Worm (Caenorhabditis elegans) whole organism, late embryonic: ENCODE measurements around the gene C37H5.14.

Experiments
- ama-1 ChIP-seq: fragments of 150-350 bp; optimal IDR thresholded peaks from 2 replicates; lab custom pipeline; 2014
- ceh-24 ChIP-seq: sonication (generic microtip); optimal IDR thresholded peaks from 2 replicates; lab custom pipeline; 2016; ENCODE audit warnings: mild to moderate bottlenecking, missing genetic modification characterization, missing compliant biosample characterization
- ceh-31 ChIP-seq: sonication (generic microtip); optimal IDR thresholded peaks from 2 replicates; lab custom pipeline; 2016; ENCODE audit warnings: missing genetic modification characterization, missing compliant biosample characterization
- dve-1 ChIP-seq: sonication (generic microtip); optimal IDR thresholded peaks from 2 replicates; lab custom pipeline; 2017; ENCODE audit warnings: antibody characterized with exemption, mild to moderate bottlenecking, missing genetic modification characterization, missing compliant biosample characterization
- nfya-1 ChIP-seq: sonication (generic microtip); optimal IDR thresholded peaks from 2 replicates; lab custom pipeline; 2017; ENCODE audit warnings: missing genetic modification characterization, mild to moderate bottlenecking, missing compliant biosample characterization, antibody characterized with exemption, moderate library complexity
- odd-2 ChIP-seq: sonication (generic microtip); optimal IDR thresholded peaks from 2 replicates; lab custom pipeline; 2017; ENCODE audit warnings: antibody characterized with exemption, mild to moderate bottlenecking, missing genetic modification characterization, missing compliant biosample characterization
- pha-4 ChIP-seq: fragments of 150-350 bp; optimal IDR thresholded peaks from 2 replicates; lab custom pipeline; 2018; ENCODE audit warnings: missing biosample characterization, missing genetic modification reagents, missing genetic modification characterization
- pqm-1 ChIP-seq: sonication (generic microtip); optimal IDR thresholded peaks from 2 replicates; lab custom pipeline; 2016; ENCODE audit warnings: missing genetic modification characterization, missing compliant biosample characterization
- tbx-2 ChIP-seq: sonication (generic microtip); optimal IDR thresholded peaks from 2 replicates; lab custom pipeline; 2016; ENCODE audit warnings: missing genetic modification characterization, missing compliant biosample characterization
- zip-5 ChIP-seq: sonication (generic microtip); optimal IDR thresholded peaks from 2 replicates; lab custom pipeline; 2016; ENCODE audit warnings: missing genetic modification characterization, missing compliant biosample characterization

DNA sequence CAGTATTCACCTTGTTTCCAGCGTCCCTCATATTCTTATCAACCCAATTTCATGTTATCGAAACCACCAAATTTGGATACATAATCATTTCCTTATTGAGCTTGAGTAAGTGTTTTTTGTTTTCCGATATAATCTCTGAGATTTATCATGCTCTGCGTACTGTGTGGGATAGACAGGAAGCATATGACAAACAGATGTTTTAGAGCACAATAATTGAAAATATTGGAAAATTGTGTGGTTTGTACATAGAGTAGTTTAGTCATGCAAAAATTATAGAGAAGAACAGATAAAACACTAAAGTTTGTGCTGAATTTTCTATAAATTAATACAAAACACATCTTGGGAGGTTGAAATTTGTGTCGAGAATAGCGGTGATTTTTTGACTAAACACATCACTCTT lies 34.5 kb upstream of the C37H5.14 start:
- TF ChIP-seq ama-1 (lab: Kevin White, UChicago), result no peak
- no peak for TF ChIP-seq pqm-1 (tag; lab: Kevin White, UChicago)
- no peak for TF ChIP-seq tbx-2 (tag; lab: Kevin White, UChicago)
- TF ChIP-seq ceh-24 (tag; lab: Kevin White, UChicago), result no peak
- no peak for TF ChIP-seq nfya-1 (tag; lab: Kevin White, UChicago)
- TF ChIP-seq odd-2 (tag; lab: Kevin White, UChicago), result no peak
- no peak for TF ChIP-seq dve-1
- TF ChIP-seq zip-5, result no peak
- no peak for TF ChIP-seq ceh-31 (tag; lab: Kevin White, UChicago)
- no peak for TF ChIP-seq pha-4
